Worm (Caenorhabditis elegans) whole organism, mixed stage, embryonic: ENCODE results near the gene asp-12.

Source experiments
- M03D4.4 ChIP-seq: sonication (generic microtip); optimal IDR thresholded peaks from 2 replicates; lab custom pipeline; 2017; ENCODE audit warnings: mild to moderate bottlenecking, missing genetic modification characterization, missing compliant biosample characterization
- bed-3 ChIP-seq: fragments of 200-800 bp; sonication (Bioruptor generic); optimal IDR thresholded peaks from 3 replicates; lab custom pipeline; 2018; ENCODE audit warnings: mild to moderate bottlenecking, missing genetic modification characterization, moderate library complexity, missing compliant biosample characterization
- blmp-1 ChIP-seq: fragments of 150-350 bp; optimal IDR thresholded peaks from 2 replicates; lab custom pipeline; 2014; ENCODE audit warnings: missing biosample characterization, missing genetic modification characterization
- ceh-39 ChIP-seq: fragments of 150-350 bp; optimal IDR thresholded peaks from 2 replicates; lab custom pipeline; 2014; ENCODE audit warnings: missing biosample characterization, missing genetic modification characterization
- ceh-83 ChIP-seq: fragments of 200-800 bp; sonication (Bioruptor generic); optimal IDR thresholded peaks from 2 replicates; lab custom pipeline; 2018; ENCODE audit warnings: mild to moderate bottlenecking, missing genetic modification characterization, missing compliant biosample characterization
- ces-1 ChIP-seq: fragments of 150-350 bp; optimal IDR thresholded peaks from 2 replicates; lab custom pipeline; 2014; ENCODE audit warnings: missing biosample characterization, missing genetic modification reagents, missing genetic modification characterization
- cnd-1 ChIP-seq: fragments of 200-800 bp; sonication (Bioruptor generic); optimal IDR thresholded peaks from 2 replicates; lab custom pipeline; 2018; ENCODE audit warnings: mild to moderate bottlenecking, missing genetic modification characterization, missing compliant biosample characterization
- drap-1 ChIP-seq: fragments of 200-800 bp; sonication (Bioruptor generic); optimal IDR thresholded peaks from 3 replicates; lab custom pipeline; 2018; ENCODE audit warnings: mild to moderate bottlenecking, missing genetic modification characterization, missing compliant biosample characterization
- elt-1 ChIP-seq: sonication (generic microtip); optimal IDR thresholded peaks from 2 replicates; lab custom pipeline; 2017; ENCODE audit warnings: missing genetic modification characterization, mild to moderate bottlenecking, missing compliant biosample characterization, antibody characterized with exemption, moderate library complexity, borderline replicate concordance; ENCODE audit not compliant: insufficient read depth
- elt-3 ChIP-seq: fragments of 150-350 bp; optimal IDR thresholded peaks from 2 replicates; lab custom pipeline; 2014; ENCODE audit warnings: missing biosample characterization, missing genetic modification characterization
- flh-1 ChIP-seq: fragments of 200-800 bp; sonication (Bioruptor generic); optimal IDR thresholded peaks from 2 replicates; lab custom pipeline; 2018; ENCODE audit warnings: mild to moderate bottlenecking, missing genetic modification characterization, moderate library complexity, missing compliant biosample characterization
- ham-2 ChIP-seq: fragments of 200-800 bp; sonication (Bioruptor generic); optimal IDR thresholded peaks from 2 replicates; lab custom pipeline; 2018; ENCODE audit warnings: mild to moderate bottlenecking, missing genetic modification characterization, missing compliant biosample characterization
- lin-13 ChIP-seq: fragments of 150-350 bp; optimal IDR thresholded peaks from 2 replicates; lab custom pipeline; 2014; ENCODE audit warnings: missing biosample characterization, missing genetic modification characterization
- lsy-2 ChIP-seq: fragments of 150-350 bp; optimal IDR thresholded peaks from 2 replicates; lab custom pipeline; 2014; ENCODE audit warnings: missing biosample characterization, missing genetic modification characterization
- mab-5 ChIP-seq: fragments of 150-350 bp; optimal IDR thresholded peaks from 2 replicates; lab custom pipeline; 2014; ENCODE audit warnings: missing biosample characterization, missing genetic modification characterization
- mep-1 ChIP-seq: fragments of 150-350 bp; optimal IDR thresholded peaks from 2 replicates; lab custom pipeline; 2017; ENCODE audit warnings: missing biosample characterization, missing genetic modification reagents, missing genetic modification characterization, inconsistent platforms
- mls-2 ChIP-seq: sonication (generic microtip); optimal IDR thresholded peaks from 2 replicates; lab custom pipeline; 2016; ENCODE audit warnings: mild to moderate bottlenecking, missing genetic modification characterization, moderate library complexity, missing compliant biosample characterization
- nhr-12 ChIP-seq: fragments of 150-350 bp; optimal IDR thresholded peaks from 2 replicates; lab custom pipeline; 2014; ENCODE audit warnings: missing biosample characterization, missing genetic modification characterization
- nhr-2 ChIP-seq: fragments of 150-350 bp; optimal IDR thresholded peaks from 2 replicates; lab custom pipeline; 2014; ENCODE audit warnings: missing biosample characterization, missing genetic modification characterization
- nhr-237 ChIP-seq: fragments of 150-350 bp; optimal IDR thresholded peaks from 2 replicates; lab custom pipeline; 2014; ENCODE audit warnings: missing biosample characterization, missing genetic modification characterization
- nhr-28 ChIP-seq: fragments of 150-350 bp; optimal IDR thresholded peaks from 2 replicates; lab custom pipeline; 2014; ENCODE audit warnings: missing biosample characterization, missing genetic modification characterization
- pha-4 ChIP-seq: fragments of 150-350 bp; optimal IDR thresholded peaks from 2 replicates; lab custom pipeline; 2018; ENCODE audit warnings: missing biosample characterization, missing genetic modification reagents, missing genetic modification characterization
- sem-2 ChIP-seq: fragments of 200-800 bp; sonication (Bioruptor generic); optimal IDR thresholded peaks from 2 replicates; lab custom pipeline; 2018; ENCODE audit warnings: mild to moderate bottlenecking, missing genetic modification characterization, missing compliant biosample characterization
- snpc-4 ChIP-seq: fragments of 150-350 bp; optimal IDR thresholded peaks from 2 replicates; lab custom pipeline; 2014; ENCODE audit warnings: missing biosample characterization, missing genetic modification characterization
- sptf-1 ChIP-seq: sonication (generic microtip); optimal IDR thresholded peaks from 2 replicates; lab custom pipeline; 2017; ENCODE audit warnings: mild to moderate bottlenecking, missing genetic modification characterization, moderate library complexity, missing compliant biosample characterization
- tbx-8 ChIP-seq: fragments of 200-800 bp; sonication (Bioruptor generic); optimal IDR thresholded peaks from 2 replicates; lab custom pipeline; 2018; ENCODE audit warnings: mild to moderate bottlenecking, missing genetic modification characterization, moderate library complexity, missing compliant biosample characterization
- unc-120 ChIP-seq: sonication (generic microtip); optimal IDR thresholded peaks from 2 replicates; lab custom pipeline; 2017; ENCODE audit warnings: missing genetic modification characterization, missing compliant biosample characterization; ENCODE audit not compliant: poor library complexity, severe bottlenecking
- unc-62 ChIP-seq: fragments of 150-350 bp; optimal IDR thresholded peaks from 2 replicates; lab custom pipeline; 2014; ENCODE audit warnings: missing biosample characterization, missing genetic modification reagents, missing genetic modification characterization
- zip-8 ChIP-seq: fragments of 150-350 bp; optimal IDR thresholded peaks from 2 replicates; lab custom pipeline; 2014; ENCODE audit warnings: missing biosample characterization, missing genetic modification characterization
- ztf-11 ChIP-seq: fragments of 150-350 bp; optimal IDR thresholded peaks from 2 replicates; lab custom pipeline; 2014; ENCODE audit warnings: missing biosample characterization, missing genetic modification characterization

The asp-12 gene

ce11 chrV:8263941-8264340, 5.1 kb upstream of the asp-12 start, which contains the start of gene C16D9.9:
TSS of gene C16D9.9 (plus strand) at chrV:8264241.
- TF ChIP-seq nhr-12 (tag; lab: Kevin White, UChicago) (no peak), ces-1 (GFP tag; lab: Kevin White, UChicago) (no peak), unc-120 (no peak), elt-1 (tag; lab: Kevin White, UChicago) (no peak)

- TF ChIP-seq mep-1 (tag; lab: Kevin White, UChicago) (no peak), mab-5 (tag; lab: Kevin White, UChicago) (no peak), ztf-11 (tag; lab: Kevin White, UChicago) (no peak), unc-120 (no peak), ceh-39 (tag; lab: Kevin White, UChicago) (no peak), zip-8 (tag; lab: Kevin White, UChicago) (no peak), nhr-2 (tag; lab: Kevin White, UChicago) (no peak), cnd-1 (tag; lab: Kevin White, UChicago) (no peak), tbx-8 (GFP tag; lab: Kevin White, UChicago) (no peak), ham-2 (GFP tag; lab: Kevin White, UChicago) (no peak)
Observed at ce11 chrV:8266232-8266631, 2.8 kb upstream of the asp-12 start, which contains the start of gene F21F8.5. TSS of gene F21F8.5 (minus strand) at chrV:8266332.

- TF ChIP-seq drap-1 (no peak), flh-1 (GFP tag; lab: Kevin White, UChicago) (no peak), lsy-2 (tag; lab: Kevin White, UChicago) (no peak), elt-3 (tag; lab: Kevin White, UChicago) (no peak), nhr-28 (tag; lab: Kevin White, UChicago) (no peak), ceh-83 (GFP tag; lab: Kevin White, UChicago) (no peak)
Observed at ce11 chrV:8267275-8267674, 1.7 kb upstream of the asp-12 start.

- TF ChIP-seq snpc-4 (tag; lab: Kevin White, UChicago) = no peak
Observed at ce11 chrV:8269878-8270277, 868 bp downstream of the asp-12 start.

- TF ChIP-seq nhr-28 (tag; lab: Kevin White, UChicago) (no peak), unc-62 (GFP tag; lab: Kevin White, UChicago) (no peak), elt-1 (tag; lab: Kevin White, UChicago) (no peak), bed-3 (GFP tag; lab: Kevin White, UChicago) (no peak), sem-2 (GFP tag; lab: Kevin White, UChicago) (no peak), sptf-1 (no peak), snpc-4 (tag; lab: Kevin White, UChicago) (no peak), blmp-1 (tag; lab: Kevin White, UChicago) (no peak), flh-1 (GFP tag; lab: Kevin White, UChicago) (no peak), tbx-8 (GFP tag; lab: Kevin White, UChicago) (no peak), cnd-1 (tag; lab: Kevin White, UChicago) (no peak), M03D4.4 (no peak)
Observed at ce11 chrV:8271395-8271794, 2.4 kb downstream of the asp-12 start.

ce11 chrV:8271995-8272394, 3.0 kb downstream of the asp-12 start, which contains the start of gene asp-5:
TSS of gene asp-5 (plus strand) at chrV:8272385.
- TF ChIP-seq sem-2 (GFP tag; lab: Kevin White, UChicago) (no peak), pha-4 (tag; lab: Kevin White, UChicago) (no peak), drap-1 (no peak), M03D4.4 (no peak), nhr-2 (tag; lab: Kevin White, UChicago) (no peak), elt-1 (tag; lab: Kevin White, UChicago) (no peak), elt-3 (tag; lab: Kevin White, UChicago) (no peak), nhr-237 (no peak), bed-3 (GFP tag; lab: Kevin White, UChicago) (no peak), mab-5 (tag; lab: Kevin White, UChicago) (no peak), ceh-83 (GFP tag; lab: Kevin White, UChicago) (no peak), ham-2 (GFP tag; lab: Kevin White, UChicago) (no peak), ces-1 (GFP tag; lab: Kevin White, UChicago) (no peak), cnd-1 (tag; lab: Kevin White, UChicago) (no peak), sptf-1 (no peak), mls-2 (no peak), lin-13 (tag; lab: Kevin White, UChicago) (no peak), snpc-4 (tag; lab: Kevin White, UChicago) (no peak), nhr-28 (tag; lab: Kevin White, UChicago) (no peak)
- TF ChIP-seq, all 35 proteins: peak for 0
